Fruit fly (Drosophila melanogaster) whole organism, embryonic: ENCODE results near the gene CAH1.

ENCODE experiments used
- Atf3 ChIP-seq: fragments of 200-800 bp; sonication (Bioruptor generic); optimal IDR thresholded peaks from 3 replicates; lab custom pipeline; 2016; ENCODE audit warnings: missing biosample characterization, missing genetic modification characterization
- Atf6 ChIP-seq: fragments of 200-800 bp; sonication (Bioruptor generic); IDR thresholded peaks from 2 replicates; pipeline ENCODE4 v1.3.6; 2022; ENCODE audit warnings: missing biosample characterization, missing genetic modification characterization
- BEAF-32 ChIP-seq: fragments of 200-800 bp; sonication (Bioruptor generic); optimal IDR thresholded peaks from 3 replicates; lab custom pipeline; 2017; ENCODE audit warnings: missing biosample characterization, missing genetic modification characterization, mild to moderate bottlenecking, moderate library complexity, missing genetic modification reagents
- Bdp1 ChIP-seq: fragments of 200-800 bp; sonication (Bioruptor generic); optimal IDR thresholded peaks from 3 replicates; lab custom pipeline; 2016; ENCODE audit warnings: missing biosample characterization, missing genetic modification characterization
- CG10267 ChIP-seq: fragments of 200-800 bp; sonication (Bioruptor generic); optimal IDR thresholded peaks from 2 replicates; lab custom pipeline; 2018; ENCODE audit warnings: missing biosample characterization, mild to moderate bottlenecking, missing genetic modification characterization, moderate library complexity
- CG11247 ChIP-seq: fragments of 200-800 bp; sonication (Bioruptor generic); IDR thresholded peaks from 2 replicates; pipeline ENCODE4 v1.3.6; 2022; ENCODE audit warnings: missing biosample characterization, missing genetic modification characterization
- CG12391 ChIP-seq: fragments of 200-800 bp; sonication (Bioruptor generic); optimal IDR thresholded peaks from 3 replicates; lab custom pipeline; 2018; ENCODE audit warnings: missing biosample characterization, mild to moderate bottlenecking, missing genetic modification characterization, moderate library complexity
- CG14710 ChIP-seq: fragments of 200-800 bp; sonication (Bioruptor generic); optimal IDR thresholded peaks from 3 replicates; lab custom pipeline; 2019; ENCODE audit warnings: missing biosample characterization, mild to moderate bottlenecking, missing genetic modification characterization, moderate library complexity
- CG15269 ChIP-seq: fragments of 200-800 bp; sonication (Bioruptor generic); optimal IDR thresholded peaks from 2 replicates; lab custom pipeline; 2018; ENCODE audit warnings: missing biosample characterization, mild to moderate bottlenecking, missing genetic modification characterization, moderate library complexity
- CG15514 ChIP-seq: fragments of 200-800 bp; sonication (Bioruptor generic); optimal IDR thresholded peaks from 3 replicates; lab custom pipeline; 2017; ENCODE audit warnings: missing biosample characterization, missing genetic modification characterization, mild to moderate bottlenecking, moderate library complexity, missing genetic modification reagents
- CG1602 ChIP-seq: fragments of 200-800 bp; sonication (Bioruptor generic); optimal IDR thresholded peaks from 3 replicates; lab custom pipeline; 2016; ENCODE audit warnings: missing biosample characterization, missing genetic modification characterization
- CG16815 ChIP-seq: fragments of 200-800 bp; sonication (Bioruptor generic); optimal IDR thresholded peaks from 3 replicates; lab custom pipeline; 2017; ENCODE audit warnings: missing biosample characterization, mild to moderate bottlenecking, missing genetic modification characterization
- CG2120 ChIP-seq: fragments of 200-800 bp; sonication (Bioruptor generic); optimal IDR thresholded peaks from 3 replicates; lab custom pipeline; 2016; ENCODE audit warnings: missing biosample characterization, missing genetic modification characterization
- CG30403 ChIP-seq: fragments of 200-800 bp; sonication (Bioruptor generic); optimal IDR thresholded peaks from 3 replicates; lab custom pipeline; 2016; ENCODE audit warnings: missing biosample characterization, missing genetic modification characterization
- CG3065 ChIP-seq: fragments of 200-800 bp; sonication (Bioruptor generic); optimal IDR thresholded peaks from 2 replicates; lab custom pipeline; 2016; ENCODE audit warnings: missing biosample characterization, missing genetic modification characterization
- CG6175 ChIP-seq: fragments of 200-800 bp; sonication (Bioruptor generic); IDR thresholded peaks from 3 replicates; pipeline ENCODE4 v1.3.6; 2022; ENCODE audit warnings: missing biosample characterization, missing genetic modification characterization
- CG9609 ChIP-seq: fragments of 200-800 bp; sonication (Bioruptor generic); optimal IDR thresholded peaks from 3 replicates; lab custom pipeline; 2016; ENCODE audit warnings: missing biosample characterization, missing genetic modification characterization
- Dll ChIP-seq: fragments of 200-800 bp; sonication (Bioruptor generic); IDR thresholded peaks from 4 replicates; pipeline ENCODE4 v1.3.6; 2022; ENCODE audit warnings: missing biosample characterization, missing genetic modification characterization; ENCODE audit not compliant: partially characterized antibody
- Dref ChIP-seq: fragments of 200-800 bp; sonication (Bioruptor generic); IDR thresholded peaks from 2 replicates; pipeline ENCODE4 v1.3.6; 2022; ENCODE audit warnings: missing biosample characterization, missing genetic modification characterization
- E2f2 ChIP-seq: fragments of 200-800 bp; sonication (Bioruptor generic); IDR thresholded peaks from 2 replicates; pipeline ENCODE4 v1.3.6; 2022; ENCODE audit warnings: missing biosample characterization, missing genetic modification characterization
- Gsc ChIP-seq: fragments of 200-800 bp; sonication (Bioruptor generic); IDR thresholded peaks from 2 replicates; pipeline ENCODE4 v1.3.6; 2022; ENCODE audit warnings: missing biosample characterization, missing genetic modification characterization
- HmgD ChIP-seq: fragments of 200-800 bp; sonication (Bioruptor generic); optimal IDR thresholded peaks from 3 replicates; lab custom pipeline; 2016; ENCODE audit warnings: missing biosample characterization, missing genetic modification characterization
- HmgZ ChIP-seq: fragments of 200-800 bp; sonication (Bioruptor generic); optimal IDR thresholded peaks from 2 replicates; lab custom pipeline; 2018; ENCODE audit warnings: missing biosample characterization, mild to moderate bottlenecking, missing genetic modification characterization
- Hr3 ChIP-seq: fragments of 200-800 bp; sonication (Bioruptor generic); optimal IDR thresholded peaks from 3 replicates; lab custom pipeline; 2016; ENCODE audit warnings: missing biosample characterization, missing genetic modification characterization
- Lpt ChIP-seq: fragments of >200 bp; optimal IDR thresholded peaks from 2 replicates; lab custom pipeline; 2018; ENCODE audit warnings: missing biosample characterization, missing genetic modification characterization
- MBD-R2 ChIP-seq: fragments of 200-800 bp; sonication (Bioruptor generic); IDR thresholded peaks from 2 replicates; pipeline ENCODE4 v1.3.6; 2022; ENCODE audit warnings: missing biosample characterization, missing genetic modification characterization
- Max ChIP-seq: fragments of 200-800 bp; sonication (Bioruptor generic); optimal IDR thresholded peaks from 2 replicates; lab custom pipeline; 2016; ENCODE audit warnings: missing biosample characterization, mild to moderate bottlenecking, missing genetic modification characterization
- Mes4 ChIP-seq: fragments of 200-800 bp; sonication (Bioruptor generic); optimal IDR thresholded peaks from 2 replicates; lab custom pipeline; 2016; ENCODE audit warnings: missing biosample characterization, missing genetic modification characterization
- Nf-YC ChIP-seq: fragments of 200-800 bp; optimal IDR thresholded peaks from 3 replicates; lab custom pipeline; 2019; ENCODE audit warnings: missing biosample characterization, mild to moderate bottlenecking, missing genetic modification characterization, moderate library complexity
- Poxn ChIP-seq: fragments of 200-800 bp; sonication (Bioruptor generic); IDR thresholded peaks from 2 replicates; pipeline ENCODE4 v1.3.6; 2022; ENCODE audit warnings: missing biosample characterization, missing genetic modification characterization
- Six4 ChIP-seq: fragments of 200-800 bp; sonication (Bioruptor generic); optimal IDR thresholded peaks from 2 replicates; lab custom pipeline; 2016; ENCODE audit warnings: missing biosample characterization, missing genetic modification characterization
- Sox100B ChIP-seq: fragments of 200-800 bp; sonication (Bioruptor generic); optimal IDR thresholded peaks from 3 replicates; lab custom pipeline; 2018; ENCODE audit warnings: missing biosample characterization, mild to moderate bottlenecking, missing genetic modification characterization
- Sry-δ ChIP-seq: fragments of 200-800 bp; sonication (Bioruptor generic); optimal IDR thresholded peaks from 2 replicates; lab custom pipeline; 2016; ENCODE audit warnings: missing biosample characterization, missing genetic modification characterization
- Usf ChIP-seq: fragments of 200-800 bp; sonication (Bioruptor generic); optimal IDR thresholded peaks from 2 replicates; lab custom pipeline; 2017; ENCODE audit warnings: missing genotype, missing biosample characterization, missing genetic modification characterization
- amos ChIP-seq: fragments of 200-800 bp; sonication (Bioruptor generic); IDR thresholded peaks from 2 replicates; pipeline ENCODE4 v1.3.6; 2022; ENCODE audit warnings: missing biosample characterization, missing genetic modification characterization; ENCODE audit not compliant: partially characterized antibody
- chinmo ChIP-seq: fragments of 200-800 bp; sonication (Bioruptor generic); IDR thresholded peaks from 4 replicates; pipeline ENCODE4 v1.3.6; 2022; ENCODE audit warnings: missing biosample characterization, missing genetic modification characterization; ENCODE audit not compliant: partially characterized antibody
- h ChIP-seq: fragments of >200 bp; optimal IDR thresholded peaks from 2 replicates; lab custom pipeline; 2017
- hb ChIP-seq: fragments of 200-800 bp; sonication (Bioruptor generic); IDR thresholded peaks from 3 replicates; pipeline ENCODE4 v1.3.6; 2022; ENCODE audit warnings: missing biosample characterization, missing genetic modification characterization; ENCODE audit not compliant: partially characterized antibody
- hbn ChIP-seq: fragments of 200-800 bp; sonication (Bioruptor generic); IDR thresholded peaks from 2 replicates; pipeline ENCODE4 v1.3.6; 2022; ENCODE audit warnings: missing biosample characterization, missing genetic modification characterization; ENCODE audit not compliant: partially characterized antibody
- knrl ChIP-seq: fragments of 200-800 bp; sonication (Bioruptor generic); IDR thresholded peaks from 3 replicates; pipeline ENCODE4 v1.3.6; 2022; ENCODE audit warnings: missing biosample characterization, missing genetic modification characterization; ENCODE audit not compliant: partially characterized antibody
- lilli ChIP-seq: fragments of 200-800 bp; sonication (Bioruptor generic); optimal IDR thresholded peaks from 3 replicates; lab custom pipeline; 2016; ENCODE audit warnings: missing biosample characterization, missing genetic modification characterization
- pnt ChIP-seq: fragments of 200-800 bp; sonication (Bioruptor generic); optimal IDR thresholded peaks from 3 replicates; lab custom pipeline; 2016; ENCODE audit warnings: missing biosample characterization, missing genetic modification characterization
- pros ChIP-seq: fragments of 200-800 bp; sonication (Bioruptor generic); optimal IDR thresholded peaks from 3 replicates; lab custom pipeline; 2019; ENCODE audit warnings: missing biosample characterization, mild to moderate bottlenecking, missing genetic modification characterization, moderate library complexity
- repo ChIP-seq: fragments of 200-800 bp; sonication (Bioruptor generic); optimal IDR thresholded peaks from 2 replicates; lab custom pipeline; 2016; ENCODE audit warnings: missing biosample characterization, missing genetic modification characterization
- sd ChIP-seq: fragments of 200-800 bp; sonication (Bioruptor generic); optimal IDR thresholded peaks from 3 replicates; lab custom pipeline; 2018; ENCODE audit warnings: missing biosample characterization, mild to moderate bottlenecking, missing genetic modification characterization, moderate library complexity
- shn ChIP-seq: fragments of 200-800 bp; sonication (Bioruptor generic); optimal IDR thresholded peaks from 3 replicates; lab custom pipeline; 2016; ENCODE audit warnings: missing biosample characterization, missing genetic modification characterization
- sob ChIP-seq: fragments of 200-800 bp; sonication (Bioruptor generic); IDR thresholded peaks from 2 replicates; pipeline ENCODE4 v1.3.6; 2022; ENCODE audit warnings: missing biosample characterization, missing genetic modification characterization
- trem ChIP-seq: fragments of 200-800 bp; optimal IDR thresholded peaks from 3 replicates; lab custom pipeline; 2019; ENCODE audit warnings: missing biosample characterization, mild to moderate bottlenecking, missing genetic modification characterization, moderate library complexity
- zen2 ChIP-seq: fragments of 200-800 bp; sonication (Bioruptor generic); IDR thresholded peaks from 3 replicates; pipeline ENCODE4 v1.3.6; 2022; ENCODE audit warnings: missing biosample characterization, missing genetic modification characterization; ENCODE audit not compliant: partially characterized antibody

CAH1 gene

DNA sequence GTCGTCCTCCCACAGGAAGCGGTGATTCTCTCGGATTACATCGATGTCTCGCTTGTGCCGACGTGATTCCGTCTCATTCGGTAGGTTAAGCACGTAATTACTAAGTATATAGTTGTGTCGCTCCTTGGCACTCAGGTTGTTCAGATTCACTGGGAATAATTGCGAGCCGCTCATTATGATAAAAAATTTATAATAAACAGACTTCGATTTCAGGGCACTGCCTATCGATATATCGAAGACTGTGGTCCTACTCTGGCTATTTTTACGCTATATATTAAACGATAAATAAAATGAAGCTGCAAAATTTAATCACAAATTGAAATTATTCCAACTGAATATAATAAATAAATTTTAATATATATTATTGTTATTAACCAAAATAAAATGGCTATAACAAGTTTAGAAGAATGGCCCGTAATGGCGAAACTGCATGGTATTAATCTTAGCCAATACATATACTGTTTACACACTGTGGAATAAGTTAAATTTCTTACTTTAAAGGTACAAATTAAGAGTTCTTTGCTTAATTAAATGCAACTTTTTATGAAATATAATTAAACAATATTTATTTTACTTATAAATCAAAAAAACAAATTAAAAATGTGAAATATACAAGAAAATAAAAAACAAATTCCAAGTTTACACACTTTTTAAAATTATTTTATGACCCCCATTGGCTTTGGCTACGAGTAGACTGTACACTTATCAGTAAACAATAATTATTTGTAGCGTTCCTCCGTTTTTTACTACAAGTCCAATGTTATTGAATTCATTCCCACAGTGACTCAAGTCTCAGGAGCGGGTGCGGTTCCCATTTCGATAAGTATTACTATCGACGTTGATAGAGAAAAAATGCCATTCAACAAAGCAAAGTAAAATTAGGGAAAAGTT, 19.9 kb upstream of the CAH1 start, which contains the start of gene Eato (continued):
- TF ChIP-seq Nf-YC, result peak; percentile 36
- TF ChIP-seq MBD-R2 (GFP tag; lab: Robert Waterston, UW), result peak; percentile 71
- TF ChIP-seq Sox100B (GFP tag; lab: Kevin White, UChicago), result no peak
- 0 out of 4 replicates have a peak, but pooled peaks have one; percentile 6 for TF ChIP-seq chinmo (GFP tag; lab: Robert Waterston, UW)
- TF ChIP-seq CG12391 (tag; lab: Kevin White, UChicago), result peak; percentile 17
- TF ChIP-seq Dll (GFP tag; lab: Robert Waterston, UW), result peak; percentile 65
- TF ChIP-seq E2f2 (GFP tag; lab: Robert Waterston, UW), result 0 out of 2 replicates have a peak, but pooled peaks have one; percentile 6
- no peak for TF ChIP-seq Max (GFP tag; lab: Kevin White, UChicago)
- no peak for TF ChIP-seq Mes4 (GFP tag; lab: Kevin White, UChicago)
- TF ChIP-seq CG6175, result no peak
- no peak for TF ChIP-seq CG11247 (GFP tag; lab: Robert Waterston, UW)
- no peak for TF ChIP-seq Bdp1
- peak; percentile 50; the same call in 2 of the 3 replicates for TF ChIP-seq zen2 (GFP tag; lab: Robert Waterston, UW)
- no peak for TF ChIP-seq CG16815 (GFP tag; lab: Kevin White, UChicago)
- TF ChIP-seq trem (tag; lab: Kevin White, UChicago), result peak; percentile 1
- no peak for TF ChIP-seq repo (GFP tag; lab: Kevin White, UChicago)
- no peak for TF ChIP-seq CG1602 (GFP tag; lab: Kevin White, UChicago)
- no peak for TF ChIP-seq Gsc (GFP tag; lab: Robert Waterston, UW)
- TF ChIP-seq Sry-δ (GFP tag; lab: Kevin White, UChicago), result peak; percentile 47
- peak; percentile 77 for TF ChIP-seq Dref (GFP tag; lab: Robert Waterston, UW)
- peak; percentile 38; the same call in 2 of the 3 replicates for TF ChIP-seq knrl (GFP tag; lab: Robert Waterston, UW)
- TF ChIP-seq Poxn (GFP tag; lab: Robert Waterston, UW), result no peak
- no peak for TF ChIP-seq h
- no peak for TF ChIP-seq CG9609 (GFP tag; lab: Kevin White, UChicago)
- peak; percentile 64 for TF ChIP-seq amos
- peak; percentile 42 for TF ChIP-seq lilli (GFP tag; lab: Kevin White, UChicago)
- TF ChIP-seq Hr3 (GFP tag; lab: Kevin White, UChicago), result peak; percentile 4
- no peak for TF ChIP-seq Six4
- TF ChIP-seq CG10267 (tag; lab: Kevin White, UChicago), result peak; percentile 9
- TF ChIP-seq Usf, result no peak
- TF ChIP-seq CG2120 (GFP tag; lab: Kevin White, UChicago), result peak; percentile 7
- no peak for TF ChIP-seq Atf3 (GFP tag; lab: Kevin White, UChicago)
- TF ChIP-seq Atf6, result no peak
- peak; percentile 52; the same call in 1 of the 3 replicates for TF ChIP-seq hb
- no peak for TF ChIP-seq HmgZ (tag; lab: Kevin White, UChicago)
- TF ChIP-seq CG14710 (tag; lab: Kevin White, UChicago), result peak; percentile 30
- TF ChIP-seq CG15514, result peak; percentile 62
- no peak for TF ChIP-seq Lpt (GFP tag; lab: Kevin White, UChicago)
- peak; percentile 7 for TF ChIP-seq CG30403 (GFP tag; lab: Kevin White, UChicago)
- TF ChIP-seq CG15269, result no peak
- TF ChIP-seq hbn (GFP tag; lab: Robert Waterston, UW), result peak; percentile 38; the same call in 1 of the 2 replicates
- no peak for TF ChIP-seq pnt (GFP tag; lab: Kevin White, UChicago)
- no peak for TF ChIP-seq HmgD (GFP tag; lab: Kevin White, UChicago)
- no peak for TF ChIP-seq CG3065
- peak; percentile 66 for TF ChIP-seq BEAF-32 (GFP tag; lab: Kevin White, UChicago)
- peak; percentile 23 for TF ChIP-seq sd (tag; lab: Kevin White, UChicago)
- TF ChIP-seq pros (GFP tag; lab: Kevin White, UChicago), result no peak
- TF ChIP-seq shn (GFP tag; lab: Kevin White, UChicago), result peak; percentile 23
- TF ChIP-seq sob (GFP tag; lab: Robert Waterston, UW), result no peak
